Fruit fly (Drosophila melanogaster) whole organism, adult: ENCODE data around the gene CG15824.

Experiments
- CG14711 ChIP-seq: fragments of 200-800 bp; sonication (Bioruptor generic); optimal IDR thresholded peaks from 2 replicates; lab custom pipeline; 2018; ENCODE audit warnings: missing biosample characterization, mild to moderate bottlenecking, missing genetic modification characterization, moderate library complexity
- CG33017 ChIP-seq: fragments of 200-800 bp; sonication (Bioruptor generic); optimal IDR thresholded peaks from 2 replicates; lab custom pipeline; 2018; ENCODE audit warnings: missing biosample characterization, mild to moderate bottlenecking, missing genetic modification characterization, moderate library complexity
- CG5204 ChIP-seq: fragments of 200-800 bp; sonication (Bioruptor generic); optimal IDR thresholded peaks from 2 replicates; lab custom pipeline; 2016; ENCODE audit warnings: missing biosample characterization, missing genetic modification characterization
- CG7045 ChIP-seq: fragments of 200-800 bp; sonication (Bioruptor generic); optimal IDR thresholded peaks from 2 replicates; lab custom pipeline; 2017; ENCODE audit warnings: missing biosample characterization, mild to moderate bottlenecking, missing genetic modification characterization
- CG7101 ChIP-seq: fragments of 200-800 bp; sonication (Bioruptor generic); optimal IDR thresholded peaks from 2 replicates; lab custom pipeline; 2018; ENCODE audit warnings: missing biosample characterization, mild to moderate bottlenecking, missing genetic modification characterization, moderate library complexity
- Clk ChIP-seq: fragments of 200-800 bp; sonication (Bioruptor generic); optimal IDR thresholded peaks from 2 replicates; lab custom pipeline; 2017; ENCODE audit warnings: missing biosample characterization, missing genetic modification characterization
- Hr96 ChIP-seq: fragments of 200-800 bp; sonication (Bioruptor generic); optimal IDR thresholded peaks from 2 replicates; lab custom pipeline; 2016; ENCODE audit warnings: missing biosample characterization, missing genetic modification characterization
- bab1 ChIP-seq: fragments of 200-800 bp; sonication (Bioruptor generic); optimal IDR thresholded peaks from 3 replicates; lab custom pipeline; 2019; ENCODE audit warnings: missing biosample characterization, mild to moderate bottlenecking, missing genetic modification characterization, moderate library complexity
- kay ChIP-seq: fragments of 200-800 bp; sonication (Bioruptor generic); peaks from one replicate; lab custom pipeline; 2016; ENCODE audit warnings: missing biosample characterization, missing genetic modification characterization, borderline replicate concordance
- ovo ChIP-seq: fragments of 200-800 bp; sonication (Bioruptor generic); optimal IDR thresholded peaks from 2 replicates; lab custom pipeline; 2016; ENCODE audit warnings: missing biosample characterization, missing genetic modification characterization
- toe ChIP-seq: fragments of 200-800 bp; sonication (Bioruptor generic); optimal IDR thresholded peaks from 2 replicates; lab custom pipeline; 2016; ENCODE audit warnings: missing biosample characterization, missing genetic modification characterization

DNA sequence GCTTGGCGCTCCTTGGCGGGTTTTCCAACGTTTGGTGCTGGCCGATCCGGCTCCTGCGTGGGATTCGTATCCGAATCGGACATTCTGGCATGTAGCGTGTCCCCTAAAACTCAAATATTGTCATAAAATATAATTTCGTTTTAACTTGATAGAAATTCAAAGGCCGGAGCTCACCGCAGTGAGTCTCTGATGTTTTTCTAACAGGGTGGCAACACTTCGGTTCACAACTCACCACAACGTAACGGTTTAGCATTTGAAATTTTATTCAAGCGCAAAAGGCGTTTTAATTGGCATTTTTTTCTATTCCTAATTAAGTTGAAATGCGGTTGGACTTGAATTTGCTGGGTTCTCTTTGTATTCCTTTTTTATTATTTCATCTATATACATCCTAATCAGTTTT is at the start of gene CG15824:
- TF ChIP-seq CG5204 (GFP tag; lab: Kevin White, UChicago) = no peak
- TF ChIP-seq bab1 (GFP tag; lab: Kevin White, UChicago) = no peak
- no peak for TF ChIP-seq kay (GFP tag; lab: Kevin White, UChicago)
- TF ChIP-seq Clk (GFP tag; lab: Kevin White, UChicago) = no peak
- TF ChIP-seq toe (GFP tag; lab: Kevin White, UChicago) = no peak
- TF ChIP-seq CG33017 (tag; lab: Kevin White, UChicago) = no peak
- TF ChIP-seq Hr96 = no peak
- no peak for TF ChIP-seq CG7101 (tag; lab: Kevin White, UChicago)
- no peak for TF ChIP-seq CG14711
- no peak for TF ChIP-seq ovo
- no peak for TF ChIP-seq CG7045
